Fruit fly (Drosophila melanogaster): ENCODE measurements around the gene Agpat1.

Agpat1 gene

DNA sequence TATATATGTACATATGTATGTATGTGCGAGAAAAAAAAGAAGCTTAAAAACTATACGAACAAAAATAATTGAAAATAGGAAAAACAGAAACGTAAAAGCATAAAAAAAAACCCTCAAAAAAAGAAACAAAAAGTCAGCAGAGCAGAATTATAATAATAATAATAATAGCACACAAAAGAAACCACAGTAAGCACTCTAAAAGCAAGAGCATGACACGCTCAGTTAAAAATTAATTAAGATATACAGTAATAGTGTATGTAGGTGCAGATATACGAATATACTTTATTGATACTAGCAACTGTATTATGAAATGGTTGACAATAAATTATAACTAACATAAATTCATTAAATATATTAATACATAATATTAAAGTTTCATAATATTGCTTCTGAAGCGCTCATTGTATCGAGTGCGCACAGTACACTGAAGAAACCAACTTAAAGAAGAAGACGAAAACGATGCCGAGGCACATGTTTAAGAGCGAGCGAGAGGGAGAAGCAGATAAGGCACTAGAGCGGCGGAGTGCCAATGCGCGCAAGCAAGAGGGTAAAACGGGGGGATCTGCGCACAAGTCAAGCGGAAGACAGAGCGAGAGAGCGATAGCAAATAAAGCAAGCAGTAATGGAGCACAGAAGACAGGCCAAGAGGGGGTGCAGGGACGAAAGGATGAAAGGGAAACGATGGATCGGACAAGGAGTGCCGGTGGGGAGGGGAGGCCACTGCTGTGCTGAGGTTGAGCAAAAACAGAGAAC, 30.2 kb upstream of the Agpat1 start (continued):
- TF ChIP-seq topi (GFP tag; optimal IDR thresholded peaks at IDR 0.05) (peak; percentile 48), CG31627 (GFP tag; optimal IDR thresholded peaks at IDR 0.05) (peak; percentile 37), fkh (GFP tag; optimal IDR thresholded peaks at IDR 0.05) (peak; percentile 6), Gug (GFP tag; IDR thresholded peaks at IDR 0.05) (peak; percentile 45), acj6 (GFP tag; optimal IDR thresholded peaks at IDR 0.05) (peak; percentile 84), Ets21C (GFP tag; optimal IDR thresholded peaks at IDR 0.05) (peak; percentile 9), CG3919 (GFP tag; optimal IDR thresholded peaks at IDR 0.05) (peak; percentile 78), Eip78C (GFP tag) (peak; percentile 89), Smox (GFP tag; optimal IDR thresholded peaks at IDR 0.05) (peak; percentile 62), Hr39 (GFP tag; optimal IDR thresholded peaks at IDR 0.05) (peak; percentile 17)

DNA sequence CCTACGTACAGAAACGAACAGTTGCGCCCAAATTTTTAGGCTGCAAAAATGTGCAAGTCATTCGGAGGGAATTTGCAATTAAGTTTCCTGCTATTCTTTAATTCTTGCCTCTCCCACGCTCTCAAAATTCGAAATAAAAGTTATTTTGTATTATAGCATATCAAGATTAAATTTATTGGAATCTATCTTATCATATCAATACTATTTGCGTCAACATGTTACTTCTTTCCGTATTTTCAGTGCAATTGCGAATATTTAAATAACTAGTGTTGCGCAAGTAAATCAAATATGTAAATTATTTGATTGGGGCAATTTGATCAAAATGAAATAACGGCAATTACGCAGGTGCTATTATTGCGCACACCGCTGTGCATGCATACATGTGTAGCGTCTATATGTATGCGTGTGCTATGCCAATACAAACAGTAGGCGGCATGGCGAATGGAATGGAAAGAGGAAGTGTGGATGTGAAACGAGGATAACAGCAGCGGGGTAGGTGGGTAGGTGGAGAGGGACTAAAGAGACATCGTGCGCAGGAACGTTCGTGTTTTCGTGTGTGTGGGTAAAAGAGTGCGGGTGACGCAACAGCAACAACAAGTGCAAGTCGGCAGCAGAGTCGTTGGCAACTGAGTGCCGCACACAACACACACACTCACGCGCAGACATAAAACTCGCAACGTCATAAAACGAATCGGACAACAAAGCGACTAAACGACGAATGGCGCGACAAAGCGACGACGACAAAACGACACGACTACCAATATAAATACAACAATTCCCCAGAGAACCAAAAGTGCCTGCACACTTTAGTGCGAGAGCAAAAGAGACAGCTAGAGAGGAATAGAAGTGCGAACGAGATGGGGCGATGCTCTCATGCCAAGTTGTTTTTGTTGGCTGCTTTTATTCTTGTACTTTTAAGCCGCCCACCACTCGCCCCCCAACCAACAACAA, 29.3 kb upstream of the Agpat1 start:
- peak; percentile 79 to 95 for TF ChIP-seq salr (GFP tag; optimal IDR thresholded peaks at IDR 0.05)
- peak; percentile 95 for TF ChIP-seq Smox (GFP tag; optimal IDR thresholded peaks at IDR 0.05)
- peak; percentile 96 for TF ChIP-seq svp (GFP tag)
- TF ChIP-seq CG32006 (GFP tag; optimal IDR thresholded peaks at IDR 0.05), result peak; percentile 98
- TF ChIP-seq Eip75B (GFP tag; optimal IDR thresholded peaks at IDR 0.05), result peak; percentile 95
- peak; percentile 96 for TF ChIP-seq OdsH (GFP tag; optimal IDR thresholded peaks at IDR 0.05)
- peak; percentile 96 for TF ChIP-seq CG6792 (GFP tag; optimal IDR thresholded peaks at IDR 0.05)
- TF ChIP-seq Ets96B (tag; optimal IDR thresholded peaks at IDR 0.05), result peak; percentile 86
- TF ChIP-seq Eip78C (GFP tag), result peak; percentile 99
- TF ChIP-seq Sox14 (GFP tag; optimal IDR thresholded peaks at IDR 0.05), result peak; percentile 91
- TF ChIP-seq CG11294 (GFP tag; IDR thresholded peaks at IDR 0.05), result peak; percentile 77; the same call in 1 of the 2 replicates
- peak; percentile 86 for TF ChIP-seq dac (GFP tag; optimal IDR thresholded peaks at IDR 0.05)
- peak; percentile 95 for TF ChIP-seq CG34406 (GFP tag; optimal IDR thresholded peaks at IDR 0.05)
- TF ChIP-seq CG31627 (GFP tag; optimal IDR thresholded peaks at IDR 0.05), result peak; percentile 97
- TF ChIP-seq CG3032 (tag; optimal IDR thresholded peaks at IDR 0.05), result peak; percentile 94
- peak; percentile 90 for TF ChIP-seq Eip93F (GFP tag; optimal IDR thresholded peaks at IDR 0.05)
- peak; percentile 97 for TF ChIP-seq CG6808 (GFP tag; optimal IDR thresholded peaks at IDR 0.05)
- TF ChIP-seq Hr4 (GFP tag; optimal IDR thresholded peaks at IDR 0.05), result peak; percentile 93
- TF ChIP-seq CG4318 (GFP tag; optimal IDR thresholded peaks at IDR 0.05), result peak; percentile 95
- TF ChIP-seq fd85E (GFP tag; optimal IDR thresholded peaks at IDR 0.05), result peak; percentile 75
- peak; percentile 97 for TF ChIP-seq esn (GFP tag; optimal IDR thresholded peaks at IDR 0.05)
- TF ChIP-seq pdm3 (GFP tag; optimal IDR thresholded peaks at IDR 0.05), result peak; percentile 97
- peak; percentile 55 for TF ChIP-seq CG1621 (tag; optimal IDR thresholded peaks at IDR 0.05)
- peak; percentile 91 for TF ChIP-seq spab (GFP tag; optimal IDR thresholded peaks at IDR 0.05)
- TF ChIP-seq CG6163 (GFP tag; IDR thresholded peaks at IDR 0.05), result peak; percentile 86
- TF ChIP-seq acj6 (GFP tag; optimal IDR thresholded peaks at IDR 0.05), result peak; percentile 96
- TF ChIP-seq CG10669 (GFP tag; optimal IDR thresholded peaks at IDR 0.05), result peak; percentile 96
- TF ChIP-seq CG6854 (GFP tag; optimal IDR thresholded peaks at IDR 0.05), result peak; percentile 90
- peak; percentile 77 for TF ChIP-seq fkh (GFP tag; optimal IDR thresholded peaks at IDR 0.05)
- peak; percentile 96 for TF ChIP-seq CG8632 (GFP tag; optimal IDR thresholded peaks at IDR 0.05)
- peak; percentile 98 for TF ChIP-seq topi (GFP tag; optimal IDR thresholded peaks at IDR 0.05)
- peak; percentile 85 for TF ChIP-seq Blimp-1 (GFP tag; optimal IDR thresholded peaks at IDR 0.05)
- TF ChIP-seq CG6276 (GFP tag; optimal IDR thresholded peaks at IDR 0.05), result peak; percentile 81
- TF ChIP-seq Hr38 (GFP tag; optimal IDR thresholded peaks at IDR 0.05), result no peak
- peak; percentile 97 for TF ChIP-seq Met (GFP tag; optimal IDR thresholded peaks at IDR 0.05)
- peak; percentile 90 for TF ChIP-seq CG3919 (GFP tag; optimal IDR thresholded peaks at IDR 0.05)
- peak; percentile 97 for TF ChIP-seq lz (GFP tag; optimal IDR thresholded peaks at IDR 0.05)
- TF ChIP-seq CG9139 (GFP tag; optimal IDR thresholded peaks at IDR 0.05), result peak; percentile 54
- TF ChIP-seq CG8119 (GFP tag; IDR thresholded peaks at IDR 0.05), result peak; percentile 74; the same call in 2 of the 3 replicates
- peak; percentile 76 for TF ChIP-seq dsx (GFP tag; optimal IDR thresholded peaks at IDR 0.05; ENCODE audit: poor library complexity, severe bottlenecking)
- peak; percentile 90 for TF ChIP-seq CG8319 (GFP tag; optimal IDR thresholded peaks at IDR 0.05)
- TF ChIP-seq Sox102F (GFP tag; optimal IDR thresholded peaks at IDR 0.05), result peak; percentile 93
